Worm (Caenorhabditis elegans) whole organism, L4 larva: ENCODE measurements around the gene F22B3.5.
"Not testable (repeated sequence)": the region's sequence is repeated elsewhere in the genome, so short reads cannot be mapped to it uniquely, and the experiment has no call there.

Experiments used
- F26F4.8 ChIP-seq: fragments of 200-800 bp; sonication (Bioruptor generic); conservative IDR thresholded peaks from 2 replicates; pipeline ENCODE4 v1.3.6; 2022; ENCODE audit warnings: missing genetic modification characterization, missing compliant biosample characterization
- F44E2.7 ChIP-seq: fragments of 200-800 bp; sonication (Bioruptor generic); IDR thresholded peaks from 2 replicates; pipeline ENCODE4 v2.1.2; 2022; ENCODE audit warnings: missing genetic modification characterization, missing compliant biosample characterization
- aha-1 ChIP-seq: fragments of 150-350 bp; peaks from one replicate; lab custom pipeline; 2014; ENCODE audit warnings: missing biosample characterization, missing genetic modification characterization
- ceh-32 ChIP-seq: sonication (generic microtip); optimal IDR thresholded peaks from 2 replicates; lab custom pipeline; 2016; ENCODE audit warnings: mild to moderate bottlenecking, missing genetic modification characterization, missing compliant biosample characterization; ENCODE audit not compliant: poor library complexity
- daf-19 ChIP-seq: fragments of 200-800 bp; sonication (Bioruptor generic); conservative IDR thresholded peaks from 2 replicates; pipeline ENCODE4 v1.3.6; 2022; ENCODE audit warnings: missing genetic modification characterization, missing compliant biosample characterization
- daf-8 ChIP-seq: fragments of 200-800 bp; sonication (Bioruptor generic); IDR thresholded peaks from 2 replicates; pipeline ENCODE4 v1.3.6; 2022; ENCODE audit warnings: missing genetic modification characterization, missing compliant biosample characterization
- dmd-6 ChIP-seq: fragments of 200-800 bp; sonication (Bioruptor generic); IDR thresholded peaks from 2 replicates; pipeline ENCODE4 v1.3.6; 2022; ENCODE audit warnings: missing genetic modification reagents, missing genetic modification characterization, missing compliant biosample characterization
- dmd-9 ChIP-seq: fragments of 200-800 bp; sonication (Bioruptor generic); IDR thresholded peaks from 2 replicates; pipeline ENCODE4 v1.3.6; 2022; ENCODE audit warnings: missing genetic modification reagents, missing genetic modification characterization, missing compliant biosample characterization
- dpl-1 ChIP-seq: fragments of 150-350 bp; optimal IDR thresholded peaks from 2 replicates; lab custom pipeline; 2014; ENCODE audit warnings: missing biosample characterization, missing genetic modification reagents, missing genetic modification characterization
- dve-1 ChIP-seq: sonication (generic microtip); optimal IDR thresholded peaks from 2 replicates; lab custom pipeline; 2017; ENCODE audit warnings: antibody characterized with exemption, mild to moderate bottlenecking, missing genetic modification characterization, missing compliant biosample characterization; ENCODE audit not compliant: insufficient read depth
- egl-27 ChIP-seq: sonication (generic microtip); optimal IDR thresholded peaks from 3 replicates; lab custom pipeline; 2017; ENCODE audit warnings: missing biosample characterization, missing genetic modification reagents, missing genetic modification characterization
- egl-43 ChIP-seq: fragments of 200-800 bp; sonication (Bioruptor generic); IDR thresholded peaks from 2 replicates; pipeline ENCODE4 v1.3.6; 2022; ENCODE audit warnings: missing genetic modification reagents, missing genetic modification characterization, missing compliant biosample characterization
- hif-1 ChIP-seq, 2 experiments: sonication (generic microtip); optimal IDR thresholded peaks; 2 replicates each; lab custom pipeline; 2016 to 2017; ENCODE audit warnings: missing compliant biosample characterization in 2 of 2, missing genetic modification characterization in 2 of 2, missing genetic modification reagents in 2 of 2, missing genotype in 2 of 2, mild to moderate bottlenecking in 1 of 2
- lin-13 ChIP-seq: fragments of 150-350 bp; optimal IDR thresholded peaks from 2 replicates; lab custom pipeline; 2014; ENCODE audit warnings: missing biosample characterization, missing genetic modification reagents, missing genetic modification characterization
- lin-15B ChIP-seq: fragments of 150-350 bp; sonication (generic microtip); optimal IDR thresholded peaks from 3 replicates; lab custom pipeline; 2014; ENCODE audit warnings: missing biosample characterization, missing genetic modification characterization
- mxl-2 ChIP-seq: fragments of 200-800 bp; sonication (Bioruptor generic); conservative IDR thresholded peaks from 2 replicates; pipeline ENCODE4 v1.3.6; 2022; ENCODE audit warnings: missing genetic modification reagents, missing genetic modification characterization, missing compliant biosample characterization
- nhr-102 ChIP-seq: sonication (generic microtip); optimal IDR thresholded peaks from 2 replicates; lab custom pipeline; 2016; ENCODE audit warnings: mild to moderate bottlenecking, missing genetic modification characterization, moderate library complexity, missing compliant biosample characterization
- nhr-11 ChIP-seq: fragments of 150-350 bp; optimal IDR thresholded peaks from 2 replicates; lab custom pipeline; 2014; ENCODE audit warnings: missing biosample characterization, missing genetic modification characterization
- nhr-76 ChIP-seq: fragments of 150-350 bp; optimal IDR thresholded peaks from 2 replicates; lab custom pipeline; 2014; ENCODE audit warnings: missing biosample characterization, missing genetic modification characterization
- pqm-1 ChIP-seq: sonication (generic microtip); optimal IDR thresholded peaks from 2 replicates; lab custom pipeline; 2017; ENCODE audit warnings: missing biosample characterization, missing genetic modification characterization
- saeg-2 ChIP-seq: fragments of 200-800 bp; sonication (Bioruptor generic); IDR thresholded peaks from 2 replicates; pipeline ENCODE4 v1.3.6; 2022; ENCODE audit warnings: missing genetic modification reagents, missing genetic modification characterization, missing compliant biosample characterization
- set-16 ChIP-seq: fragments of 200-800 bp; sonication (Bioruptor generic); IDR thresholded peaks from 2 replicates; pipeline ENCODE4 v1.3.6; 2022; ENCODE audit warnings: missing genetic modification reagents, missing genetic modification characterization, missing compliant biosample characterization
- tra-1 ChIP-seq: fragments of 200-800 bp; sonication (Bioruptor generic); IDR thresholded peaks from 2 replicates; pipeline ENCODE4 v1.3.6; 2022; ENCODE audit warnings: missing genetic modification reagents, missing genetic modification characterization, missing compliant biosample characterization
- unc-62 ChIP-seq, 3 experiments: fragments of 150-350 bp in 1 of 3; sonication (generic microtip); optimal IDR thresholded peaks in 2 of 3; peaks in 1 of 3; 1 replicate in 1 of 3; 2 replicates in 2 of 3; lab custom pipeline; 2014 to 2017; ENCODE audit warnings: missing biosample characterization in 3 of 3, missing genetic modification characterization in 3 of 3, missing genetic modification reagents in 3 of 3, missing genotype in 1 of 3
- zag-1 ChIP-seq: fragments of 150-350 bp; optimal IDR thresholded peaks from 2 replicates; lab custom pipeline; 2014; ENCODE audit warnings: missing biosample characterization, missing genetic modification characterization
- ztf-11 ChIP-seq: fragments of 150-350 bp; optimal IDR thresholded peaks from 2 replicates; lab custom pipeline; 2014; ENCODE audit warnings: missing biosample characterization, missing genetic modification characterization
- ztf-7 ChIP-seq: fragments of 150-350 bp; optimal IDR thresholded peaks from 2 replicates; lab custom pipeline; 2014; ENCODE audit warnings: missing biosample characterization, missing genetic modification characterization

The F22B3.5 gene

DNA sequence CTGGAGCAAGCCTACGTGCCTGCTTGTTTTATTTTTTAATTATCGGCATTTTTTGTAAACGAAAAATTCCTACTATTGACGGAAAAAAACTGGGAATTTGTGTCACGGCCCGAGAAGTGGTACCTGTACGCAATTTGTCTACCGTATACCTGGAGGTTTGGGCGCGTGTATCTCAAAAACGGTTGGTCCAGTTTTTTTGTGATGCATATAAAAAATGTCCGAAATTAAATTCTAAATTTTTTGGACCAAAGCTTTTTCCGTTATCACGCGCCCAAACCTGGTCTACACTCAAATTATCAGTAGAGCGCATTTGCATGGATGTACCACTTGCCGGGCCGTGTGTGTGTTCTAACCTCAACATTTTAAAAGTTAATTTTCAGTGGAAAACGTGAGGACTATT, at the start of gene F22B3.5:
F22B3.5 (minus strand) TSS at position 101 of the 400 bp plus-strand sequence.
- TF ChIP-seq mxl-2 (GFP tag; lab: Robert Waterston, UW); ztf-11 (tag; lab: Kevin White, UChicago); egl-43 (GFP tag; lab: Robert Waterston, UW): not testable (repeated sequence)
- TF ChIP-seq, all 104 proteins: peak for 0; not testable (repeated sequence) for 104

DNA sequence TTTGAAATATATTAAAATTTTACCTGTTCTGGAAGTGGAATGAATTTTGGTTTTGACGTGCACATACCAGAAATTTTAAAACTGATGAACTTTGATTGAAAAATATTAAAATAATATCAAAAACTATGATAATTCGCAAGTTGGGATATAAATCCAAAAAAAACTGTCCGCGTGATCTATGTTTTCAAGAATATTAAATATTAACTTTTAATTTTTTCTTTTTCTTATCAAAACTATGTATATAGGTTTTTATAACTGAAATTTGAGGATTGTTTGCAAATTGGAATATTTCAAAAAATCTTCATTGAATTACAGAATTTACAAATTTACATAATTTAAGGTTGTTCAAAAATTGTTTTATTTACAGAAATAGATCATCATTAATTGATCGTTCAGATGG, 48.5 kb upstream of the F22B3.5 start, which contains the start of gene C10C6.3:
C10C6.3 (minus strand) TSS at position 101 of the 400 bp plus-strand sequence.
- TF ChIP-seq saeg-2 (GFP tag; lab: Robert Waterston, UW): no peak
- no peak for TF ChIP-seq ceh-32 (tag; lab: Kevin White, UChicago)

- TF ChIP-seq unc-62 (GFP tag; optimal IDR thresholded peaks at IDR 0.05 in 1 of 2; lab: Kevin White, UChicago): peak in 1 of 2 experiments; percentile 90
- TF ChIP-seq unc-62 (tag; optimal IDR thresholded peaks at IDR 0.05; lab: Kevin White, UChicago): no peak
- TF ChIP-seq nhr-76: no peak
These were observed 44.7 kb upstream of the F22B3.5 start for ce11 chrIV:11461335-11461734.

DNA sequence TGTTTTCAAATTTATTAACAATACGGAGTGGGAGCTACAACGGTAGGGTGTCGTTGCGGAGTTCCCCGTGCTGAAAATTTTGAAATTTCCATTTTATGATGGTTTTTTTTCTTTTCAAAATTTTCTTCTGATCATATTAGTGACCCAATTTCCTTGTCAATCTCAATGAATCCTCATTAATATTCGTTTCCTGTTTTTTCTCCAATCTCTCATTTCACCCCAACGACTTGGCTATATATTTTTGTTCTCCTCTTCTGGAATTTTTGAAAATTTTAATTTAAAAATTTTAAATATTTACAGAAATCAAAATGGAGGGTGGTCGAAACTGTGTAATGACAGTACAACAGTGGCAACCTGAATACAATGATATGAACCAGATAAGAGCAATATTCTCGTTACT, 43.1 kb upstream of the F22B3.5 start, which contains the start of gene npr-3:
npr-3 (plus strand) TSS at position 301 of the 400 bp plus-strand sequence.
- TF ChIP-seq dve-1 (tag; lab: Kevin White, UChicago): no peak
- TF ChIP-seq lin-13 (GFP tag; lab: Kevin White, UChicago): no peak
- TF ChIP-seq dmd-9: no peak
- no peak for TF ChIP-seq pqm-1 (tag; lab: Kevin White, UChicago)
- no peak for TF ChIP-seq F26F4.8 (GFP tag; lab: Robert Waterston, UW)
- no peak for TF ChIP-seq hif-1 (tag; optimal IDR thresholded peaks at IDR 0.05; lab: Kevin White, UChicago)
- no peak for TF ChIP-seq F44E2.7 (GFP tag; lab: Robert Waterston, UW)
- no peak for TF ChIP-seq ztf-11 (tag; lab: Kevin White, UChicago)
- no peak for TF ChIP-seq dpl-1 (GFP tag; lab: Kevin White, UChicago)
- no peak for TF ChIP-seq nhr-102 (tag; lab: Kevin White, UChicago)
- TF ChIP-seq egl-27 (tag; lab: Kevin White, UChicago): no peak
- no peak for TF ChIP-seq ztf-7 (tag; lab: Kevin White, UChicago)
- no peak for TF ChIP-seq lin-15B (tag; lab: Kevin White, UChicago)
- no peak for TF ChIP-seq daf-8
- no peak for TF ChIP-seq dmd-6 (GFP tag; lab: Robert Waterston, UW)

DNA sequence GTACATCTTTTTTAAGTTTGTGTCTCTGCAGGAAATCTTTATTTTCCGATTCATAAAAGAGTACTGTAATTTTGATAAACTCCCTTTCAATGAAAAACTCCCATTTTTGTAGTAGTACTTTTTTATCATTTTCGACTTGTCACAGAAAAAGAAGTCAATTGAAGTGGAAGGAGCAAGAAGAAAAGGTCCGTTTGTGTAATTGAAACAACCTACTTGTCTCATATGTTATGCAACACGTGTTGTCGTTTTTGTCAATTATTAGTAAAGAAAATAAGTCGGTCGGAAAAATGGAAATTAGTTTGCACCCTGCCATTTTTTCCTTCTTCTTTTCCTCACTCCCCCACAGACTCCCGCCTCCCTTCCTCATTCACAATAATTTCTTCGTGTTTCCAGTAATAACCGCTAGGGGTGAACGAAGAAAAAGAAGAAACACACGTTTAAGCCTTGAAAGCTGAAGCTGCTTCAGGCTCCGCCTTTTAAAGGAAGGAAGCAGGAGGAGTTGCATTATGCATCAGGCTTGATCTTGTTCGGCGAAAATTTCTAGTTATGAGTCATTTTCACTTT, 42.2 kb upstream of the F22B3.5 start:
- TF ChIP-seq nhr-11 (tag; lab: Kevin White, UChicago) (peak; percentile 5), set-16 (GFP tag; lab: Robert Waterston, UW) (no peak), dmd-9 (no peak), unc-62 (GFP tag; optimal IDR thresholded peaks at IDR 0.05 in 1 of 2; lab: Kevin White, UChicago) (peak in 1 of 2 experiments; percentile 91), unc-62 (tag; optimal IDR thresholded peaks at IDR 0.05; lab: Kevin White, UChicago) (no peak)

ce11 chrIV:11455824-11456223, 39.2 kb upstream of the F22B3.5 start:
- peak; percentile 95 for TF ChIP-seq aha-1
- no peak for TF ChIP-seq tra-1 (GFP tag; lab: Robert Waterston, UW)

DNA sequence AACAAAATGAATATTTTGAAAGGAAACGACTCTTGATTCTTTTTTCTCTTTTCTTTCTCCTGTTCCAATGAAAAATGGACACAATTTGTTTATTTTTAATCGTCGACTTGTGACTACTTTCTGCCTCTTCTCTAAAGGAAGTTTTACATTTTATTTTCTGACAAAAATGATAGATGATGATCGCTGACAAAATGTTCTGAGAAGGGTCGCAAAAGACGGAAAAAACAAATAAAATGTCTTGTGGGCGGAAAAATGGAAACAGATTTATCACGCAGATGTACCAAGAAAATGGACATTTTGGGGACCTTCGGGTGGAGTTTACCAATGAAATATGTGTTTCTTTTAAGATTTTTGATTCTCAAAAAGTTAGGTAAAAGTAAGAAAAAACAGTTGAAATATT, 36.3 kb upstream of the F22B3.5 start:
- TF ChIP-seq daf-19 (no peak), zag-1 (tag; lab: Kevin White, UChicago) (no peak)
